Fruit fly (Drosophila melanogaster): ENCODE data around the gene CG31698.
A peak's percentile ranks its signal among the peaks of the same experiment; 100 is the strongest.

The CG31698 gene

DNA sequence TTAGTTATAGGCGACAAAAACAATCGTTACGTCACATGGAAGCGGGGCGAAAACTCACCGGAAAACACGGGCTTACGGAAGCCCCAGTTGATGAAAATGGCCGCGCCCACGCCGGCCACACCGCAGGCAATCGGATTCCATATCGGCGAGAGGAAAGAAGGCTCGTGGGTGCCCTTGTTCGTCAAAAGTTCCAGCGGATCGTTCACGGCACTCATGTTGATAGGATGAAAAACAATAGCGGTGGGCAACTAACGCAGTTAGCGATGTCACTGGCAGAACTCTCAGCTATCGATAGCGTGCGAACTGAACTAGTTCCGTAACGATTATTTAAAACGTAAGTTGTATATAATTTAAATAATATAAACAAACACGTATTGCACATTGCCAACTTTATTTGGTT, 28.2 kb downstream of the CG31698 start, which contains the start of gene ND-B14.5B:
Gene ND-B14.5B (minus strand): TSS at position 379 of the 400 bp plus-strand sequence.
- TF ChIP-seq vri (GFP tag; optimal IDR thresholded peaks at IDR 0.05) (peak; percentile 54), CG8632 (GFP tag; optimal IDR thresholded peaks at IDR 0.05) (no peak)

DNA sequence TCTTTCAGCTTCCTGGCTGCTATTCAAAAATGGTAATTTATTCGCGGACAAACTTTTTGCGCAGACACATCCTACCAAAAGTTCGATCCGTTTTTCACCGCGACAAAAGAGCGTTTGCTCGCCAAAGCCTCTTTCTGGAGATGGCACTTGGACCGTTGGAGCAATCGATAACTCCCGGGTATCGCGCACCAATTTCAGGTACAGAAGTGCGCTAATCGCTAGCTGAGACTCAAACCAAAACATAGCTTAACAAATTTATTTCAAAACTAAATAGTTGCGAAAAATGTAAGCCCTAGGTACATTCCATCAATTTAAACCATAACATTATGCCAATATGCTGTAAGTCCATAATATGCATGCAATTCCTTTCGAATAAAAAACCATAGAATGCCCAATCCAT, 28.9 kb downstream of the CG31698 start, which contains the start of gene toc:
Gene toc (minus strand): TSS at position 78 of the 400 bp plus-strand sequence.
- TF ChIP-seq CG10669 (GFP tag; optimal IDR thresholded peaks at IDR 0.05) (no peak), CG15336 (GFP tag; IDR thresholded peaks at IDR 0.05) (0 out of 2 replicates have a peak, but pooled peaks have one; percentile 8), dsx (GFP tag; optimal IDR thresholded peaks at IDR 0.05; ENCODE audit: poor library complexity, severe bottlenecking) (peak; percentile 42)

DNA sequence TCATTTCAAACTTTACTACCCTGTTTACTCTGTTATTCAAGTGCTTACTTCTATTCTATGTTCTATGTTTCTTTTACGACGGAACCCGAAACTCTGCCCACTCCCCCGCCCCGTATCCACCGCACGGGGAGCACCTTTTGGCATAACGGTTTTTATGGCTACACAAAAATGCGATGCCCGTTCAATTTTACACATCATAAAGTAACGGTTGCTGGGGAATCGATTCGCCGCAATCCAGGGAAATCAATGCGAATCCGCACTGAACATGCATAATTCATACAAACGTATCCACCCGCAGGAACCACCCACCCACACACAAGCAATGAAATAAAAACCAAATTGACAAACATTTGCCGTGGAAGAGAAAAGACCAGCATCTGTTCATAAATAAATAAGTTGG, 29.7 kb downstream of the CG31698 start:
- TF ChIP-seq cyc (GFP tag; optimal IDR thresholded peaks at IDR 0.05), result no peak
- no peak for TF ChIP-seq CG3032 (tag; optimal IDR thresholded peaks at IDR 0.05)
- no peak for TF ChIP-seq lz (GFP tag; optimal IDR thresholded peaks at IDR 0.05)
- TF ChIP-seq Hr38 (GFP tag; optimal IDR thresholded peaks at IDR 0.05), result no peak
- TF ChIP-seq Sox102F (GFP tag; optimal IDR thresholded peaks at IDR 0.05), result no peak
- TF ChIP-seq Lpt (GFP tag; optimal IDR thresholded peaks at IDR 0.05), result no peak
- TF ChIP-seq spab (GFP tag; optimal IDR thresholded peaks at IDR 0.05), result no peak
- TF ChIP-seq CG6792 (GFP tag; optimal IDR thresholded peaks at IDR 0.05), result no peak
- no peak for TF ChIP-seq CG31627 (GFP tag; optimal IDR thresholded peaks at IDR 0.05)
- TF ChIP-seq salr (GFP tag; optimal IDR thresholded peaks at IDR 0.05), result no peak
- no peak for TF ChIP-seq net (GFP tag; optimal IDR thresholded peaks at IDR 0.05)
- no peak for TF ChIP-seq Eip93F (GFP tag; optimal IDR thresholded peaks at IDR 0.05)

dm6 chr2L:3131641-3132040, 42.0 kb downstream of the CG31698 start:
- no peak for TF ChIP-seq svp (GFP tag)
- no peak for TF ChIP-seq CG8632 (GFP tag; optimal IDR thresholded peaks at IDR 0.05)
- no peak for TF ChIP-seq CG6792 (GFP tag; optimal IDR thresholded peaks at IDR 0.05)
- TF ChIP-seq Hr39 (GFP tag; optimal IDR thresholded peaks at IDR 0.05), result no peak
- TF ChIP-seq Smox (GFP tag; optimal IDR thresholded peaks at IDR 0.05), result no peak
- no peak for TF ChIP-seq dsx (GFP tag; optimal IDR thresholded peaks at IDR 0.05; ENCODE audit: poor library complexity, severe bottlenecking)
- TF ChIP-seq pdm3 (GFP tag; optimal IDR thresholded peaks at IDR 0.05), result no peak
- no peak for TF ChIP-seq Eip75B (GFP tag; optimal IDR thresholded peaks at IDR 0.05)

dm6 chr2L:3130417-3130816, 43.2 kb downstream of the CG31698 start:
- TF ChIP-seq salr (GFP tag; optimal IDR thresholded peaks at IDR 0.05) (no peak), CG6276 (GFP tag; optimal IDR thresholded peaks at IDR 0.05) (no peak), OdsH (GFP tag; optimal IDR thresholded peaks at IDR 0.05) (no peak), Hr39 (GFP tag; optimal IDR thresholded peaks at IDR 0.05) (no peak)

DNA sequence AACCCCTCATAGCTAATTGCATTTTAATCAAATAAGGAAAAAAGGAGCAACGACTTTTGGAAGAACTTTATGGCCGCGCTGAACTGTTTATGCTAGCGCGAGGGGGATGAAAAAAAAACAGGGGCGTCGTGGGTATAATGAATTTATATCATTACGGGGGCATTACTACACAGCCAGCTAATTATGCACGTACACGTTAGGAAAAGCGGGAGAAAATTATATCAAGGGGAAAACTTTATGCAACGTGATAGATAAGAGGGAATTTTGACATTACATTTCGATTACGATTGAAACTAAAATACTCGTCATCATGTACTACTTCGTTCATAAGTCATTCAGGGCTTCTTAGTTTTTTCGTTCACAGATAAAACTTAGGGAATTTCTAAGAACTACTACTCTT, 45.3 kb downstream of the CG31698 start, which contains the start of gene CG15403:
Gene CG15403 (plus strand): TSS at position 301 of the 400 bp plus-strand sequence.
- no peak for TF ChIP-seq esn (GFP tag; optimal IDR thresholded peaks at IDR 0.05)
- TF ChIP-seq CG8119 (GFP tag; IDR thresholded peaks at IDR 0.05), result no peak
- no peak for TF ChIP-seq Blimp-1 (GFP tag; optimal IDR thresholded peaks at IDR 0.05)
- no peak for TF ChIP-seq net (GFP tag; optimal IDR thresholded peaks at IDR 0.05)
- TF ChIP-seq salr (GFP tag; optimal IDR thresholded peaks at IDR 0.05), result no peak
- TF ChIP-seq dsx (GFP tag; optimal IDR thresholded peaks at IDR 0.05; ENCODE audit: poor library complexity, severe bottlenecking), result no peak
- no peak for TF ChIP-seq CG6163 (GFP tag; IDR thresholded peaks at IDR 0.05)
- TF ChIP-seq Sox102F (GFP tag; optimal IDR thresholded peaks at IDR 0.05), result no peak
- no peak for TF ChIP-seq Eip93F (GFP tag; optimal IDR thresholded peaks at IDR 0.05)
- TF ChIP-seq CG8319 (GFP tag; optimal IDR thresholded peaks at IDR 0.05), result no peak
- TF ChIP-seq CG9139 (GFP tag; optimal IDR thresholded peaks at IDR 0.05), result no peak
- no peak for TF ChIP-seq CG4318 (GFP tag; optimal IDR thresholded peaks at IDR 0.05)
- TF ChIP-seq CG32006 (GFP tag; optimal IDR thresholded peaks at IDR 0.05), result no peak
- TF ChIP-seq Eip75B (GFP tag; optimal IDR thresholded peaks at IDR 0.05), result no peak
- no peak for TF ChIP-seq lz (GFP tag; optimal IDR thresholded peaks at IDR 0.05)
- TF ChIP-seq dac (GFP tag; optimal IDR thresholded peaks at IDR 0.05), result no peak
- TF ChIP-seq CG6854 (GFP tag; optimal IDR thresholded peaks at IDR 0.05), result no peak
- no peak for TF ChIP-seq CG6792 (GFP tag; optimal IDR thresholded peaks at IDR 0.05)

Measured in whole organism, prepupa.